Worm (Caenorhabditis elegans): ENCODE results near the gene ccep-135.

DNA sequence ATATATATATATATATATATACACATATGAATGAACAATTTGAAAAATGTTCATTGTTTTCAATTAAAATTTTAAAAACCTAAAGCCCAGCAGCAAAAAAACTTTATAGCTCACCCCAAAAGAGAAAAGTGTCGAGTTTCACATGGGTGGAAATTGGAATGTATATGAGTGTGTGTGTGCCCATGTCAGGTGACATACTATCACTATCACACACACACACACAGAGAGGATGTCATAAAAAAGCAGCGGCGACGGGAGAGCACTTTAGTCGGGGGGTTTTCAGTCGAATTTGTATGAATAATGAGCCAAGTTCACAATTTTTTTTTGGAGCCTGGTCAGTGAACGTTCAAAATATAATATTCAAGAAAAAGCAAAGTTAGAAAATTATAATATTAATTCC, 28.3 kb downstream of the ccep-135 start:
- TF ChIP-seq scrt-1 (GFP tag; IDR thresholded peaks at IDR 0.05), result no peak
- no peak for TF ChIP-seq ama-1 (optimal IDR thresholded peaks at IDR 0.05)
- no peak for TF ChIP-seq hmg-4 (GFP tag; optimal IDR thresholded peaks at IDR 0.05)
- no peak for TF ChIP-seq F13C5.2 (tag; optimal IDR thresholded peaks at IDR 0.05)
- no peak for TF ChIP-seq ets-7 (tag; optimal IDR thresholded peaks at IDR 0.05)
- no peak for TF ChIP-seq sea-1 (GFP tag; conservative IDR thresholded peaks at IDR 0.05)
- TF ChIP-seq ceh-36 (tag; optimal IDR thresholded peaks at IDR 0.05), result no peak
- no peak for TF ChIP-seq flt-1 (GFP tag; IDR thresholded peaks at IDR 0.05)

Data from whole organism, early embryonic.